Worm (Caenorhabditis elegans) whole organism, early embryonic: Measurements from ENCODE around the gene F41F3.9.

Source experiments
- B0310.2 ChIP-seq: sonication (generic microtip); optimal IDR thresholded peaks from 2 replicates; lab custom pipeline; 2016; ENCODE audit warnings: mild to moderate bottlenecking, missing genetic modification characterization, missing compliant biosample characterization
- F13C5.2 ChIP-seq: sonication (generic microtip); optimal IDR thresholded peaks from 2 replicates; lab custom pipeline; 2017; ENCODE audit warnings: mild to moderate bottlenecking, missing genetic modification characterization, inconsistent platforms, missing compliant biosample characterization
- aly-1 ChIP-seq: sonication (generic microtip); optimal IDR thresholded peaks from 2 replicates; lab custom pipeline; 2016; ENCODE audit warnings: missing genetic modification characterization, missing compliant biosample characterization
- ama-1 ChIP-seq: fragments of 150-350 bp; optimal IDR thresholded peaks from 2 replicates; lab custom pipeline; 2014
- ceh-13 ChIP-seq: fragments of 200-800 bp; sonication (Bioruptor generic); optimal IDR thresholded peaks from 2 replicates; lab custom pipeline; 2018; ENCODE audit warnings: mild to moderate bottlenecking, missing genetic modification characterization, missing compliant biosample characterization
- ceh-36 ChIP-seq: sonication (generic microtip); optimal IDR thresholded peaks from 2 replicates; lab custom pipeline; 2016; ENCODE audit warnings: missing genetic modification characterization, inconsistent platforms, missing compliant biosample characterization
- ets-7 ChIP-seq: sonication (generic microtip); optimal IDR thresholded peaks from 2 replicates; lab custom pipeline; 2016; ENCODE audit warnings: missing genotype, missing genetic modification characterization, missing compliant biosample characterization
- flt-1 ChIP-seq: fragments of 200-800 bp; sonication (Bioruptor generic); IDR thresholded peaks from 2 replicates; pipeline ENCODE4 v1.3.6; 2022; ENCODE audit warnings: missing genetic modification characterization, missing compliant biosample characterization
- hmbx-1 ChIP-seq: sonication (generic microtip); optimal IDR thresholded peaks from 2 replicates; lab custom pipeline; 2016; ENCODE audit warnings: mild to moderate bottlenecking, missing genetic modification characterization, missing compliant biosample characterization
- hmg-4 ChIP-seq: fragments of 200-800 bp; sonication (Bioruptor generic); optimal IDR thresholded peaks from 2 replicates; lab custom pipeline; 2018; ENCODE audit warnings: mild to moderate bottlenecking, missing genetic modification characterization, missing compliant biosample characterization
- hnd-1 ChIP-seq: sonication (generic microtip); optimal IDR thresholded peaks from 2 replicates; lab custom pipeline; 2016; ENCODE audit warnings: missing genetic modification characterization, missing compliant biosample characterization
- pes-1 ChIP-seq: fragments of 200-800 bp; sonication (Bioruptor generic); IDR thresholded peaks from 2 replicates; pipeline ENCODE4 v1.3.6; 2022; ENCODE audit warnings: missing genetic modification reagents, missing genetic modification characterization, missing compliant biosample characterization
- scrt-1 ChIP-seq: fragments of 200-800 bp; sonication (Bioruptor generic); IDR thresholded peaks from 2 replicates; pipeline ENCODE4 v1.3.6; 2022; ENCODE audit warnings: missing genetic modification characterization, missing compliant biosample characterization
- sea-1 ChIP-seq: fragments of 200-800 bp; sonication (Bioruptor generic); conservative IDR thresholded peaks from 2 replicates; pipeline ENCODE4 v1.3.6; 2022; ENCODE audit warnings: missing genetic modification characterization, missing compliant biosample characterization
- tbx-11 ChIP-seq: fragments of 200-800 bp; sonication (Bioruptor generic); IDR thresholded peaks from 2 replicates; pipeline ENCODE4 v1.3.6; 2022; ENCODE audit warnings: missing genetic modification characterization, missing compliant biosample characterization
- tbx-37 ChIP-seq: fragments of 200-800 bp; sonication (Bioruptor generic); conservative IDR thresholded peaks from 2 replicates; pipeline ENCODE4 v1.3.6; 2022; ENCODE audit warnings: missing genetic modification reagents, missing genetic modification characterization, missing compliant biosample characterization
- tra-4 ChIP-seq: sonication (generic microtip); optimal IDR thresholded peaks from 2 replicates; lab custom pipeline; 2017; ENCODE audit warnings: missing genetic modification characterization, missing compliant biosample characterization

Gene F41F3.9

ce11 chrV:4687944-4688505 lies 32.8 kb downstream of the F41F3.9 start, which contains the start of gene K03B4.2:
TSS of gene K03B4.2 (plus strand) at chrV:4687994.
- TF ChIP-seq hnd-1 (no peak), ceh-13 (GFP tag; lab: Kevin White, UChicago) (no peak), hmg-4 (GFP tag; lab: Kevin White, UChicago) (no peak), tra-4 (tag; lab: Kevin White, UChicago) (no peak), hmbx-1 (tag; lab: Kevin White, UChicago) (no peak), B0310.2 (tag; lab: Kevin White, UChicago) (no peak), tbx-37 (no peak), pes-1 (no peak), flt-1 (GFP tag; lab: Robert Waterston, UW) (no peak), sea-1 (GFP tag; lab: Robert Waterston, UW) (no peak), ceh-36 (tag; lab: Kevin White, UChicago) (no peak), ama-1 (lab: Kevin White, UChicago) (no peak), scrt-1 (no peak), ets-7 (tag; lab: Kevin White, UChicago) (no peak), tbx-11 (GFP tag; lab: Robert Waterston, UW) (no peak), F13C5.2 (no peak)

- no peak for TF ChIP-seq F13C5.2
- TF ChIP-seq tbx-37, result no peak
- TF ChIP-seq hmg-4 (GFP tag; lab: Kevin White, UChicago), result no peak
- no peak for TF ChIP-seq scrt-1
- TF ChIP-seq sea-1 (GFP tag; lab: Robert Waterston, UW), result no peak
- no peak for TF ChIP-seq aly-1 (tag; lab: Kevin White, UChicago)
- no peak for TF ChIP-seq ama-1 (lab: Kevin White, UChicago)
- no peak for TF ChIP-seq ets-7 (tag; lab: Kevin White, UChicago)
- TF ChIP-seq ceh-36 (tag; lab: Kevin White, UChicago), result no peak
- TF ChIP-seq B0310.2 (tag; lab: Kevin White, UChicago), result no peak
- no peak for TF ChIP-seq flt-1 (GFP tag; lab: Robert Waterston, UW)
- no peak for TF ChIP-seq hnd-1
- no peak for TF ChIP-seq hmbx-1 (tag; lab: Kevin White, UChicago)
Observed at ce11 chrV:4689234-4689633, 34.0 kb downstream of the F41F3.9 start, which contains the start of gene K03B4.1. TSS of gene K03B4.1 (plus strand) at chrV:4689330.

- TF ChIP-seq flt-1 (GFP tag; lab: Robert Waterston, UW) (no peak), ceh-13 (GFP tag; lab: Kevin White, UChicago) (no peak), hmg-4 (GFP tag; lab: Kevin White, UChicago) (no peak), hnd-1 (no peak), tbx-11 (GFP tag; lab: Robert Waterston, UW) (no peak), F13C5.2 (no peak), aly-1 (tag; lab: Kevin White, UChicago) (no peak), ets-7 (tag; lab: Kevin White, UChicago) (no peak), tra-4 (tag; lab: Kevin White, UChicago) (no peak), sea-1 (GFP tag; lab: Robert Waterston, UW) (no peak), ceh-36 (tag; lab: Kevin White, UChicago) (no peak), scrt-1 (no peak), hmbx-1 (tag; lab: Kevin White, UChicago) (no peak)
Observed at ce11 chrV:4691657-4692056, 36.4 kb downstream of the F41F3.9 start.

ce11 chrV:4692382-4693281 lies 37.4 kb downstream of the F41F3.9 start, which contains the start of gene cpg-8:
TSS of gene cpg-8 (minus strand) at chrV:4692432.
- TF ChIP-seq ceh-36 (tag; lab: Kevin White, UChicago) (no peak), sea-1 (GFP tag; lab: Robert Waterston, UW) (no peak), pes-1 (no peak), tbx-37 (no peak), hmg-4 (GFP tag; lab: Kevin White, UChicago) (no peak), ceh-13 (GFP tag; lab: Kevin White, UChicago) (no peak), hnd-1 (no peak), ama-1 (lab: Kevin White, UChicago) (no peak), tra-4 (tag; lab: Kevin White, UChicago) (no peak), ets-7 (tag; lab: Kevin White, UChicago) (no peak), scrt-1 (no peak), tbx-11 (GFP tag; lab: Robert Waterston, UW) (no peak), flt-1 (GFP tag; lab: Robert Waterston, UW) (no peak)

ce11 chrV:4693282-4693588 lies 38.0 kb downstream of the F41F3.9 start:
- no peak for TF ChIP-seq ceh-13 (GFP tag; lab: Kevin White, UChicago)
- TF ChIP-seq hnd-1, result no peak
- TF ChIP-seq flt-1 (GFP tag; lab: Robert Waterston, UW), result no peak
- no peak for TF ChIP-seq tra-4 (tag; lab: Kevin White, UChicago)
- no peak for TF ChIP-seq sea-1 (GFP tag; lab: Robert Waterston, UW)

- TF ChIP-seq tbx-37 (no peak), flt-1 (GFP tag; lab: Robert Waterston, UW) (no peak), hmbx-1 (tag; lab: Kevin White, UChicago) (no peak), sea-1 (GFP tag; lab: Robert Waterston, UW) (no peak), ets-7 (tag; lab: Kevin White, UChicago) (no peak), aly-1 (tag; lab: Kevin White, UChicago) (no peak), ceh-13 (GFP tag; lab: Kevin White, UChicago) (no peak), ceh-36 (tag; lab: Kevin White, UChicago) (no peak), hmg-4 (GFP tag; lab: Kevin White, UChicago) (no peak), F13C5.2 (no peak), tra-4 (tag; lab: Kevin White, UChicago) (no peak), scrt-1 (no peak), ama-1 (lab: Kevin White, UChicago) (no peak), hnd-1 (no peak)
Observed at ce11 chrV:4694466-4695092, 39.3 kb downstream of the F41F3.9 start.
